Worm (Caenorhabditis elegans) whole organism, young adult: ENCODE results near the gene zyg-9.

Experiments
- Y53F4B.3 ChIP-seq: fragments of 200-800 bp; sonication (Bioruptor generic); IDR thresholded peaks from 2 replicates; pipeline ENCODE4 v1.3.6; 2022; ENCODE audit warnings: missing genetic modification reagents, missing genetic modification characterization, missing compliant biosample characterization
- hmg-20 ChIP-seq: fragments of 200-800 bp; sonication (Bioruptor generic); IDR thresholded peaks from 2 replicates; pipeline ENCODE4 v1.3.6; 2022; ENCODE audit warnings: missing genetic modification reagents, missing genetic modification characterization, missing compliant biosample characterization
- lin-54 ChIP-seq: fragments of 200-800 bp; sonication (Bioruptor generic); optimal IDR thresholded peaks from 2 replicates; lab custom pipeline; 2018; ENCODE audit warnings: mild to moderate bottlenecking, missing genetic modification characterization, missing compliant biosample characterization
- rec-8 ChIP-seq, 2 experiments: sonication (generic microtip); optimal IDR thresholded peaks; 2 replicates each; lab custom pipeline; 2016; ENCODE audit warnings: mild to moderate bottlenecking in 2 of 2, missing genetic modification characterization in 2 of 2, missing genetic modification reagents in 2 of 2, missing genotype in 2 of 2, missing biosample characterization in 1 of 2, missing compliant biosample characterization in 1 of 2, moderate library complexity in 1 of 2
- unc-62 ChIP-seq: fragments of 150-350 bp; optimal IDR thresholded peaks from 2 replicates; lab custom pipeline; 2014; ENCODE audit warnings: missing biosample characterization, missing genetic modification reagents, missing genetic modification characterization
- ztf-3 ChIP-seq: fragments of 200-800 bp; sonication (Bioruptor generic); optimal IDR thresholded peaks from 2 replicates; lab custom pipeline; 2018; ENCODE audit warnings: mild to moderate bottlenecking, missing genetic modification characterization, missing compliant biosample characterization

DNA sequence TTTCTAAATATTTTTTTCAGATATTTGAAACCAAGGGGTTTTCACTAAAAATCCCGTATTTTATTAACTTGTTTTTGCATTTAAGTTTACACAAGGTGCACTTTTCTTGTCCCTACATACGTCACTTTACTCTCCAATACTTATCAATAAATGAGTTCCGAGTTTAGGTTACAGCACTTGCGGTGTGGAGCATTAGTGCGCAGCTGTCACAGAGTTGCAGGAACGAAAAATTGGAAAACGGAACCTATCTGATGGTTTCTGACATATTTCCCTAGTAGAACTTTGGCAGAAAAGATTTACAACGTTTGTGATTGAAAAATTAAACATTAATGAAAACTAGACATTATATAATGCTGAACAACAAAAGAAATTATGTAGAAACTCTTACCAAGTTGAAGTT, 40.6 kb downstream of the zyg-9 start:
- no peak for TF ChIP-seq hmg-20 (GFP tag; lab: Robert Waterston, UW)
- TF ChIP-seq unc-62 (GFP tag; lab: Kevin White, UChicago), result no peak
- TF ChIP-seq ztf-3 (GFP tag; lab: Kevin White, UChicago), result no peak
- TF ChIP-seq Y53F4B.3 (GFP tag; lab: Robert Waterston, UW), result no peak
- TF ChIP-seq lin-54 (GFP tag; lab: Kevin White, UChicago), result no peak
- TF ChIP-seq rec-8 (tag; optimal IDR thresholded peaks at IDR 0.05; lab: Kevin White, UChicago), result no peak
